Worm (Caenorhabditis elegans) whole organism, L4 larva: ENCODE measurements around the gene scc-3.

Experiments
- T20F7.1 ChIP-seq: fragments of 200-800 bp; sonication (Bioruptor generic); optimal IDR thresholded peaks from 2 replicates; lab custom pipeline; 2018; ENCODE audit warnings: mild to moderate bottlenecking, missing genetic modification characterization, missing compliant biosample characterization
- Y48G9A.11 ChIP-seq: fragments of 200-800 bp; sonication (Bioruptor generic); IDR thresholded peaks from 2 replicates; pipeline ENCODE4 v1.3.6; 2022; ENCODE audit warnings: missing genetic modification reagents, missing genetic modification characterization, missing compliant biosample characterization
- Y5F2A.4 ChIP-seq: fragments of 200-800 bp; sonication (Bioruptor generic); optimal IDR thresholded peaks from 2 replicates; lab custom pipeline; 2018; ENCODE audit warnings: mild to moderate bottlenecking, missing genetic modification characterization, missing compliant biosample characterization
- Y75B8A.6 ChIP-seq: fragments of 200-800 bp; sonication (Bioruptor generic); IDR thresholded peaks from 2 replicates; pipeline ENCODE4 v1.3.6; 2022; ENCODE audit warnings: missing genetic modification reagents, missing genetic modification characterization, missing compliant biosample characterization
- ZK337.2 ChIP-seq: fragments of 200-800 bp; sonication (Bioruptor generic); IDR thresholded peaks from 2 replicates; pipeline ENCODE4 v1.3.6; 2022; ENCODE audit warnings: missing genetic modification reagents, missing genetic modification characterization, missing compliant biosample characterization
- aha-1 ChIP-seq: fragments of 150-350 bp; peaks from one replicate; lab custom pipeline; 2014; ENCODE audit warnings: missing biosample characterization, missing genetic modification characterization
- attf-4 ChIP-seq: sonication (generic microtip); optimal IDR thresholded peaks from 3 replicates; lab custom pipeline; 2017; ENCODE audit warnings: missing biosample characterization, missing genetic modification characterization
- ceh-28 ChIP-seq: fragments of 150-350 bp; optimal IDR thresholded peaks from 2 replicates; lab custom pipeline; 2014; ENCODE audit warnings: missing biosample characterization, missing genetic modification reagents, missing genetic modification characterization
- ceh-82 ChIP-seq: sonication (generic microtip); optimal IDR thresholded peaks from 2 replicates; lab custom pipeline; 2017; ENCODE audit warnings: missing biosample characterization, missing genetic modification characterization
- daf-16 ChIP-seq, 3 experiments: sonication (generic microtip); optimal IDR thresholded peaks; 2 replicates each; lab custom pipeline; 2016 to 2017; ENCODE audit warnings: missing genetic modification characterization in 3 of 3, missing genetic modification reagents in 3 of 3, mild to moderate bottlenecking in 2 of 3, missing compliant biosample characterization in 2 of 3, missing biosample characterization in 1 of 3, moderate library complexity in 1 of 3
- daf-8 ChIP-seq: fragments of 200-800 bp; sonication (Bioruptor generic); IDR thresholded peaks from 2 replicates; pipeline ENCODE4 v1.3.6; 2022; ENCODE audit warnings: missing genetic modification characterization, missing compliant biosample characterization
- dmd-6 ChIP-seq: fragments of 200-800 bp; sonication (Bioruptor generic); IDR thresholded peaks from 2 replicates; pipeline ENCODE4 v1.3.6; 2022; ENCODE audit warnings: missing genetic modification reagents, missing genetic modification characterization, missing compliant biosample characterization
- dpl-1 ChIP-seq: fragments of 150-350 bp; optimal IDR thresholded peaks from 2 replicates; lab custom pipeline; 2014; ENCODE audit warnings: missing biosample characterization, missing genetic modification reagents, missing genetic modification characterization
- dve-1 ChIP-seq: sonication (generic microtip); optimal IDR thresholded peaks from 2 replicates; lab custom pipeline; 2017; ENCODE audit warnings: antibody characterized with exemption, mild to moderate bottlenecking, missing genetic modification characterization, missing compliant biosample characterization; ENCODE audit not compliant: insufficient read depth
- egl-27 ChIP-seq: sonication (generic microtip); optimal IDR thresholded peaks from 3 replicates; lab custom pipeline; 2017; ENCODE audit warnings: missing biosample characterization, missing genetic modification reagents, missing genetic modification characterization
- egl-43 ChIP-seq: fragments of 200-800 bp; sonication (Bioruptor generic); IDR thresholded peaks from 2 replicates; pipeline ENCODE4 v1.3.6; 2022; ENCODE audit warnings: missing genetic modification reagents, missing genetic modification characterization, missing compliant biosample characterization
- fos-1 ChIP-seq: fragments of 150-350 bp; optimal IDR thresholded peaks from 2 replicates; lab custom pipeline; 2014; ENCODE audit warnings: missing biosample characterization, missing genetic modification characterization
- hlh-11 ChIP-seq: fragments of 200-800 bp; sonication (Bioruptor generic); optimal IDR thresholded peaks from 2 replicates; lab custom pipeline; 2018; ENCODE audit warnings: mild to moderate bottlenecking, missing genetic modification characterization, missing compliant biosample characterization
- hlh-30 ChIP-seq: sonication (generic microtip); optimal IDR thresholded peaks from 2 replicates; lab custom pipeline; 2017; ENCODE audit warnings: antibody characterized with exemption, mild to moderate bottlenecking, missing genetic modification characterization, missing compliant biosample characterization; ENCODE audit not compliant: insufficient read depth
- lim-7 ChIP-seq: fragments of 200-800 bp; sonication (Bioruptor generic); IDR thresholded peaks from 2 replicates; pipeline ENCODE4 v1.3.6; 2022; ENCODE audit warnings: missing genetic modification characterization, missing compliant biosample characterization
- lin-1 ChIP-seq: fragments of 200-800 bp; sonication (Bioruptor generic); IDR thresholded peaks from 2 replicates; pipeline ENCODE4 v1.3.6; 2022; ENCODE audit warnings: missing genetic modification reagents, missing genetic modification characterization, missing compliant biosample characterization
- lin-39 ChIP-seq: fragments of 150-350 bp; optimal IDR thresholded peaks from 2 replicates; lab custom pipeline; 2014; ENCODE audit warnings: missing biosample characterization, missing genetic modification reagents, missing genetic modification characterization
- madf-5 ChIP-seq, 2 experiments: fragments of 200-800 bp; sonication (Bioruptor generic); IDR thresholded peaks; 2 replicates each; pipeline ENCODE4 v1.3.6; 2022; ENCODE audit warnings: missing compliant biosample characterization in 2 of 2, missing genetic modification characterization in 2 of 2
- mep-1 ChIP-seq: fragments of 150-350 bp; sonication (generic microtip); optimal IDR thresholded peaks from 3 replicates; lab custom pipeline; 2014; ENCODE audit warnings: missing biosample characterization, missing genetic modification characterization
- mes-2 ChIP-seq: sonication (generic microtip); optimal IDR thresholded peaks from 2 replicates; lab custom pipeline; 2016; ENCODE audit warnings: missing genotype, mild to moderate bottlenecking, missing genetic modification characterization, missing compliant biosample characterization; ENCODE audit not compliant: poor library complexity, severe bottlenecking
- nhr-25 ChIP-seq: sonication (generic microtip); optimal IDR thresholded peaks from 2 replicates; lab custom pipeline; 2017; ENCODE audit warnings: missing genetic modification characterization, mild to moderate bottlenecking, missing compliant biosample characterization, antibody characterized with exemption, moderate library complexity, borderline replicate concordance; ENCODE audit not compliant: insufficient read depth
- nhr-28 ChIP-seq: fragments of 150-350 bp; optimal IDR thresholded peaks from 2 replicates; lab custom pipeline; 2014; ENCODE audit warnings: missing biosample characterization, missing genetic modification characterization
- nhr-41 ChIP-seq: fragments of 200-800 bp; sonication (Bioruptor generic); IDR thresholded peaks from 2 replicates; pipeline ENCODE4 v1.3.6; 2022; ENCODE audit warnings: missing genetic modification reagents, missing genetic modification characterization, missing compliant biosample characterization
- nhr-42 ChIP-seq: fragments of 200-800 bp; sonication (Bioruptor generic); IDR thresholded peaks from 2 replicates; pipeline ENCODE4 v1.3.6; 2022; ENCODE audit warnings: missing genetic modification characterization, missing compliant biosample characterization
- nhr-76 ChIP-seq: fragments of 150-350 bp; optimal IDR thresholded peaks from 2 replicates; lab custom pipeline; 2014; ENCODE audit warnings: missing biosample characterization, missing genetic modification characterization
- nhr-77 ChIP-seq: fragments of 150-350 bp; optimal IDR thresholded peaks from 2 replicates; lab custom pipeline; 2014; ENCODE audit warnings: missing biosample characterization, missing genetic modification characterization
- pqm-1 ChIP-seq: sonication (generic microtip); optimal IDR thresholded peaks from 2 replicates; lab custom pipeline; 2017; ENCODE audit warnings: missing biosample characterization, missing genetic modification characterization
- rbr-2 ChIP-seq: sonication (generic microtip); optimal IDR thresholded peaks from 2 replicates; lab custom pipeline; 2016; ENCODE audit warnings: missing genotype, missing genetic modification characterization, missing compliant biosample characterization
- saeg-2 ChIP-seq: fragments of 200-800 bp; sonication (Bioruptor generic); IDR thresholded peaks from 2 replicates; pipeline ENCODE4 v1.3.6; 2022; ENCODE audit warnings: missing genetic modification reagents, missing genetic modification characterization, missing compliant biosample characterization
- sdz-12 ChIP-seq: fragments of 200-800 bp; sonication (Bioruptor generic); optimal IDR thresholded peaks from 2 replicates; lab custom pipeline; 2018; ENCODE audit warnings: mild to moderate bottlenecking, missing genetic modification characterization, missing compliant biosample characterization
- skn-1 ChIP-seq: fragments of 150-350 bp; optimal IDR thresholded peaks from 2 replicates; lab custom pipeline; 2014; ENCODE audit warnings: missing biosample characterization, missing genetic modification characterization
- snpc-1.2 ChIP-seq: fragments of 200-800 bp; sonication (Bioruptor generic); IDR thresholded peaks from 2 replicates; pipeline ENCODE4 v1.3.6; 2022; ENCODE audit warnings: missing genetic modification reagents, missing genetic modification characterization, missing compliant biosample characterization
- unc-39 ChIP-seq: sonication (generic microtip); optimal IDR thresholded peaks from 2 replicates; lab custom pipeline; 2017; ENCODE audit warnings: missing biosample characterization, missing genetic modification characterization
- vab-7 ChIP-seq: fragments of 200-800 bp; sonication (Bioruptor generic); IDR thresholded peaks from 2 replicates; pipeline ENCODE4 v1.3.6; 2022; ENCODE audit warnings: missing genetic modification reagents, missing genetic modification characterization, missing compliant biosample characterization
- zip-11 ChIP-seq: fragments of 200-800 bp; sonication (Bioruptor generic); IDR thresholded peaks from 2 replicates; pipeline ENCODE4 v1.3.6; 2022; ENCODE audit warnings: missing genetic modification characterization, missing compliant biosample characterization
- ztf-7 ChIP-seq: fragments of 150-350 bp; optimal IDR thresholded peaks from 2 replicates; lab custom pipeline; 2014; ENCODE audit warnings: missing biosample characterization, missing genetic modification characterization

The scc-3 gene

DNA sequence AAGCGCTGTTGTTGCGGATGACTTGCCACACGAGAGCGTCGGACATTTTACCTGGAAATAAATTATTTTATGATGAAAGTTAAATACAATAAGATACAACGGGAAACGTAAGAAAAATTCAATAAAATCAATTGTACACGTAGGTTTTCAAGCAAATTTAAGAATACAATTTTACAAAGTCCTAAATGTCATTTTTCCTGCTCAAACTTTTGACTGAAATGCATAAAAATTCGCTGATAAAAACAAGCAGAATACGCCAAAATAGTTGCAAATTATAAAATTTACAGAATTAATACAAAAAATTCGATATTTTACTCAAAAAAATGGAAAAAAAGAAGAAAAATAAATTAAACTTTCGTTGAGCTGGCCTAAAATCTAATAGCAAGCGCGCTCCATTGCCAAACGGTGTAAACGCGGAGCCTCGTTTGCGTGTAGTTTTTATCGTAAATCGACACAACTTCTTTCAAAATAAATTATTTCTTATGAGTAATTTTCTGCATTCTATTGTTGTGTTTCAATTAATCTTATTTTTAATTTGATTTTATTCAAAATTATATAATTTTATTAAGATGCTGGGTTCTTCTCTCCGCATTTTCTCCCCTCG, 35.6 kb upstream of the scc-3 start, which contains the start of the genes rpl-28 and mrpl-49 (continued):
- no peak for TF ChIP-seq nhr-41

DNA sequence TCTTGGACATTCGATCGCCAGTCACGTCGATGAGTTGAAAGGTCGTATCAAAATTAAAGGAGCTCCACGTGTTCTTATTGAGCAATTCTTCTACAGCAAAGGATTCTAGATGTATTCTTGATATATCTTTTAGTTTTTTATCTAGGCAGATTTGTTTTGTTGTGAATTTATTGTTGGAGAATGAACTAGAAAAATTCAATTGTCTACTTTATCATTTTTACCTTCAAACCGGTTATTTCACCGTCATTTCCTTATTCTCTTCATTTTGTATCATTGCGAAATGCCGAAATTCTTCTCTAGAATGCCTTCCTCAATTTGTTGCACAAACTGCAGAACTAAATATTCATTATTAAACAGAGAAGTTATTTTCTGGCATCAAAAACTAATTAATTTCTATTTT, 34.5 kb upstream of the scc-3 start, which contains the start of gene R11D1.10:
Gene R11D1.10 (plus strand): TSS at position 301 of the 400 bp plus-strand sequence.
- TF ChIP-seq sdz-12 (GFP tag; lab: Kevin White, UChicago) (no peak), nhr-76 (tag; lab: Kevin White, UChicago) (no peak), attf-4 (no peak), pqm-1 (tag; lab: Kevin White, UChicago) (no peak), zip-11 (GFP tag; lab: Robert Waterston, UW) (no peak), dmd-6 (GFP tag; lab: Robert Waterston, UW) (no peak), skn-1 (tag; lab: Kevin White, UChicago) (no peak), nhr-25 (tag; lab: Kevin White, UChicago) (no peak), rbr-2 (tag; lab: Kevin White, UChicago) (no peak), ZK337.2 (GFP tag; lab: Robert Waterston, UW) (no peak), fos-1 (no peak)

DNA sequence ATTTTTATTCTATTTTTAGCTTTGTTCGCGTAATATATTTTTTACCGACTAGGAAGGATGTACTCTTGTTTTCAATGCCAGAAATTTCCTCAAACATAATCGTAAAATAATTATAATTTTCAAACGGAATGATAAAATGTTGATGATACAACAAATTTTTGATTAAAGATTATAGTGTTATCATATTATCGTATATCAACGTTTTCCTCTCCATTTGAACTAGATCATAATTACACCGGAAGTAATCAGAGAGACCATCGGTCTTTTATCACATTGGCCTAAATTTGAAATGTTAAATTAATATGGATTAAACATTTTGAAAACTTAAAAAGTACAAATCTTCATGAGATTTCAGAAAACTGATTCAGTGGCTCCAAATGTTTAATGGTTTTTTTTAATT, 31.0 kb upstream of the scc-3 start:
- TF ChIP-seq dve-1 (peak; percentile 42), dpl-1 (GFP tag; lab: Kevin White, UChicago) (no peak), nhr-28 (peak; percentile 61), nhr-77 (tag; lab: Kevin White, UChicago) (peak; percentile 55), hlh-11 (tag; lab: Kevin White, UChicago) (peak; percentile 19), pqm-1 (tag; lab: Kevin White, UChicago) (peak; percentile 58), aha-1 (tag; lab: Kevin White, UChicago) (no peak), attf-4 (no peak), daf-16 (GFP tag; optimal IDR thresholded peaks at IDR 0.05; lab: Kevin White, UChicago) (no peak), daf-16 (tag; optimal IDR thresholded peaks at IDR 0.05; lab: Kevin White, UChicago) (peak; percentile 56)
- TF ChIP-seq, all 104 proteins: peak for 6

DNA sequence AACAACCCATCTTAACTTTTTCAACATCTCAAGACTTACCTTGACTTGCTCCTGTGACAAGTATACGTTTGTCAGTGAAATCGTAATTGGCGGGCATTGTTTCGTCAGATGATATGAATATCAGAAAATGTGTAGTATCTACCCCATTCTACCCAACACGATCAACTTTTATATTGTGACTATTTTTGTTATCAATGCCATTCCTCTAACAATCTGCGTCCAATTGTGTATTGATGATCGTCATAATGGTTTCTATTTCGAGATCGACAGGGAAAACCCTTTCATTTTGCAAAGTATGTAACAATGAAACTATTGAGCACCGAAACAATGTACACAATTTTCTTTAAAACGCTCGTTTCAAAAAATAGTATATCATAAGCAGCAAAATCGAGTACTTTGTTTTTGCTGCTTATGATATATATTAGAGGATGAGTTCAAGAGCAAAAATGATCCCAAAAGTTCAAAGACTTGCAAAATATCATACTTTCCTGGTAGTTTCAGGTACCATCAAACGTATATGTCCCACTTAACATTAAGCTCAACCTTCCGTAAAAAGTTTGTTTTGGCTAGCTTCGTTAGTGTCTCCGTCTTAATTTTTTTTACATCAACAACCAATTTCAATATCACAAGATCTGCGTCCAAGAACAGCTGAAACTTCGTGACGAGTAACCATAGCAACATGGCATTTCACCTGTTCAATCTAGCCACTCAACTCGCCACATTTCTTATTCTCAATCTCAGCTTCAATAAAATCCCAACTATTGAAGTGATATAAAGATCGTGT, 30.1 kb upstream of the scc-3 start, which contains the start of the genes dhs-21 and xbx-9:
Gene dhs-21 (minus strand): TSS at position 181 of the 784 bp plus-strand sequence.
Gene xbx-9 (plus strand): TSS at position 734 of the 784 bp plus-strand sequence.
- TF ChIP-seq madf-5 (GFP tag; IDR thresholded peaks at IDR 0.05; lab: Robert Waterston, UW) (no peak), ZK337.2 (GFP tag; lab: Robert Waterston, UW) (no peak), Y75B8A.6 (no peak), ceh-82 (tag; lab: Kevin White, UChicago) (no peak), pqm-1 (tag; lab: Kevin White, UChicago) (peak; percentile 65), mes-2 (tag; lab: Kevin White, UChicago) (peak; percentile 19), lin-1 (GFP tag; lab: Robert Waterston, UW) (0 out of 2 replicates have a peak, but pooled peaks have one; percentile 17), Y48G9A.11 (GFP tag; lab: Robert Waterston, UW) (no peak), rbr-2 (tag; lab: Kevin White, UChicago) (no peak), lim-7 (no peak), saeg-2 (no peak), lin-39 (tag; lab: Kevin White, UChicago) (no peak), mep-1 (no peak), vab-7 (no peak), unc-39 (tag; lab: Kevin White, UChicago) (no peak), nhr-28 (peak; percentile 92), daf-16 (GFP tag; optimal IDR thresholded peaks at IDR 0.05; lab: Kevin White, UChicago) (no peak), daf-16 (tag; optimal IDR thresholded peaks at IDR 0.05; lab: Kevin White, UChicago) (peak; percentile 64), ceh-28 (no peak), egl-27 (tag; lab: Kevin White, UChicago) (no peak), fos-1 (no peak), daf-8 (GFP tag; lab: Robert Waterston, UW) (no peak), egl-43 (GFP tag; lab: Robert Waterston, UW) (no peak), T20F7.1 (GFP tag; lab: Kevin White, UChicago) (peak; percentile 56), snpc-1.2 (no peak), hlh-11 (tag; lab: Kevin White, UChicago) (peak; percentile 54), hlh-30 (tag; lab: Kevin White, UChicago) (peak; percentile 65), Y5F2A.4 (GFP tag; lab: Kevin White, UChicago) (no peak), dve-1 (peak; percentile 64), nhr-42 (GFP tag; lab: Robert Waterston, UW) (no peak), ztf-7 (tag; lab: Kevin White, UChicago) (peak; percentile 49)
